Fruit fly (Drosophila melanogaster): Measurements from ENCODE around the gene Membrin.

Gene Membrin

DNA sequence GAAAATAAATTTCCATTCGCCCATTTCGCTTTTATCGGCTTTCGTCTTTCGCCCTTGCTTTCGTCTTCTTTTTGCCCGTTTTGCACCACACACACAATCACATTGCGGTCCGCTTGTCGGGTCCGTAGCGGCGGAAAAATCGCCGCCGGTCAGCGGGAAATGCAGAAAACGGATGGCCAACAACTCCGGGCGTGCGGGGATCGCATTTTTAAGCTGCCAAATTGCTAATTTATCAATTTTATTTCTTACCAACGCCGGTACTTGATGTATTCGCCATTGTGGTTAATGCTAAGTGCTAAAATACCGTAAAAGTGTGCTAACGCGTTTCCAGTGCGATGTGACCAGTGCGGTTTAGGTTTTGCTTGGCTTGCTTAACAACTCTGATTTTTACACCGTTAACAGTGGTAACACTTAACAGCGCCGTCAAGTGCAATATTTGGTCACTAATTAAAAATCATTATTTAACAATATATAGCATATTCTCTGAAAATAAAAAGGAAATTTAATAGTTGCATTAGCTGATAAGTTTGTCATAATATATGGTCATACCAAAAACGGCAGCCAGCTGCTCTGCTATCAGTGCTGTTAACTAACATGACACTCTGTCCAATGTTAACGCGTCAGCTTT is at the start of gene Membrin, which contains the start of gene Uev1A:
Membrin (plus strand) TSS at position 576 of the 628 bp plus-strand sequence.
Uev1A (minus strand) TSS at position 346 of the 628 bp plus-strand sequence.
- TF ChIP-seq CG6765 (GFP tag; optimal IDR thresholded peaks at IDR 0.05) (no peak), Meics (GFP tag; optimal IDR thresholded peaks at IDR 0.05) (no peak), CG18011 (GFP tag; optimal IDR thresholded peaks at IDR 0.05) (no peak), CG9817 (tag; optimal IDR thresholded peaks at IDR 0.05) (no peak), B-H2 (GFP tag; optimal IDR thresholded peaks at IDR 0.05) (no peak), BEAF-32 (GFP tag; optimal IDR thresholded peaks at IDR 0.05) (peak; percentile 46), CG6254 (GFP tag; optimal IDR thresholded peaks at IDR 0.05) (no peak), Lpt (GFP tag; optimal IDR thresholded peaks at IDR 0.05) (no peak), CG31365 (tag; optimal IDR thresholded peaks at IDR 0.05) (no peak), Xrp1 (GFP tag; IDR thresholded peaks at IDR 0.05) (no peak), Jarid2 (GFP tag; optimal IDR thresholded peaks at IDR 0.05) (no peak), CG14050 (GFP tag; IDR thresholded peaks at IDR 0.05) (no peak), CG30020 (tag; optimal IDR thresholded peaks at IDR 0.05) (peak; percentile 12), dmrt99B (tag; optimal IDR thresholded peaks at IDR 0.05) (no peak), CG4617 (GFP tag; optimal IDR thresholded peaks at IDR 0.05; ENCODE audit: borderline replicate concordance) (peak; percentile 64), Adf1 (GFP tag; IDR thresholded peaks at IDR 0.05) (no peak), CG1603 (tag; optimal IDR thresholded peaks at IDR 0.05) (peak; percentile 66), Opbp (GFP tag; IDR thresholded peaks at IDR 0.05; ENCODE audit: partially characterized antibody) (0 out of 3 replicates have a peak, but pooled peaks have one; percentile 34), Mrtf (GFP tag; IDR thresholded peaks at IDR 0.05) (no peak), nerfin-2 (GFP tag; IDR thresholded peaks at IDR 0.05; ENCODE audit: partially characterized antibody) (no peak), lmd (GFP tag; IDR thresholded peaks at IDR 0.05) (no peak), Nf-YC (tag; optimal IDR thresholded peaks at IDR 0.05) (peak; percentile 32), Lhr (GFP tag; optimal IDR thresholded peaks at IDR 0.05) (peak; percentile 24), Fer2 (tag; optimal IDR thresholded peaks at IDR 0.05) (no peak), CG10979 (tag; optimal IDR thresholded peaks at IDR 0.05) (no peak), Oli (tag; optimal IDR thresholded peaks at IDR 0.05) (no peak), trem (tag; optimal IDR thresholded peaks at IDR 0.05) (peak; percentile 53), ATbp (GFP tag; optimal IDR thresholded peaks at IDR 0.05) (no peak), kay (GFP tag; optimal IDR thresholded peaks at IDR 0.05) (no peak), CG10147 (GFP tag; optimal IDR thresholded peaks at IDR 0.05) (no peak), Mad (GFP tag; optimal IDR thresholded peaks at IDR 0.05) (no peak), Camta (GFP tag; optimal IDR thresholded peaks at IDR 0.05) (no peak), CG34422 (GFP tag; IDR thresholded peaks at IDR 0.05) (peak; percentile 77; the same call in 2 of the 3 replicates), ap (GFP tag; IDR thresholded peaks at IDR 0.05) (no peak), CG17186 (GFP tag; optimal IDR thresholded peaks at IDR 0.05) (peak; percentile 37), CG17568 (GFP tag; optimal IDR thresholded peaks at IDR 0.05) (no peak), CG3281 (GFP tag; optimal IDR thresholded peaks at IDR 0.05) (peak; percentile 51), gem (tag; optimal IDR thresholded peaks at IDR 0.05) (peak; percentile 17), Sin3A (optimal IDR thresholded peaks at IDR 0.05) (peak; percentile 92), Myb (GFP tag; optimal IDR thresholded peaks at IDR 0.05) (peak; percentile 27), Atf-2 (GFP tag; optimal IDR thresholded peaks at IDR 0.05) (no peak), Chrac-16 (GFP tag; optimal IDR thresholded peaks at IDR 0.05) (peak; percentile 6), Awh (GFP tag; IDR thresholded peaks at IDR 0.05) (no peak), da (GFP tag; optimal IDR thresholded peaks at IDR 0.05) (no peak), CG10543 (GFP tag; optimal IDR thresholded peaks at IDR 0.05) (no peak), CG8478 (optimal IDR thresholded peaks at IDR 0.05) (no peak), Bgb (GFP tag; IDR thresholded peaks at IDR 0.05; ENCODE audit: partially characterized antibody) (no peak), CG10267 (tag; optimal IDR thresholded peaks at IDR 0.05) (peak; percentile 77), nau (GFP tag; optimal IDR thresholded peaks at IDR 0.05) (no peak), chif (GFP tag; optimal IDR thresholded peaks at IDR 0.05) (no peak)

Measured in whole organism, embryonic.